Fruit fly (Drosophila melanogaster) whole organism, wandering third instar larva: ENCODE measurements around the gene Prosalpha6.

Experiments used
- Dfd ChIP-seq: fragments of >200 bp; optimal IDR thresholded peaks from 2 replicates; lab custom pipeline; 2017; ENCODE audit warnings: missing biosample characterization, missing genetic modification characterization
- Hr78 ChIP-seq: fragments of >200 bp; optimal IDR thresholded peaks from 2 replicates; lab custom pipeline; 2017; ENCODE audit warnings: missing biosample characterization, missing genetic modification characterization
- Mio ChIP-seq: sonication (Bioruptor generic); optimal IDR thresholded peaks from 2 replicates; lab custom pipeline; 2016; ENCODE audit warnings: missing biosample characterization, missing genetic modification characterization
- N ChIP-seq: fragments of >200 bp; optimal IDR thresholded peaks from 2 replicates; lab custom pipeline; 2018; ENCODE audit warnings: missing biosample characterization, missing external identifiers, missing genetic modification characterization
- Rel ChIP-seq, 2 experiments: fragments of 200-800 bp; sonication (Bioruptor generic) in 1 of 2; optimal IDR thresholded peaks; 2 replicates in 1 of 2; 3 replicates in 1 of 2; lab custom pipeline; 2016 to 2019; ENCODE audit warnings: mild to moderate bottlenecking in 2 of 2, missing biosample characterization in 2 of 2, missing genetic modification characterization in 2 of 2, moderate library complexity in 1 of 2
- Vsx2 ChIP-seq: fragments of 200-300, 225-300 bp; sonication (Bioruptor generic); optimal IDR thresholded peaks from 2 replicates; lab custom pipeline; 2018; ENCODE audit warnings: missing biosample characterization, missing genetic modification characterization; ENCODE audit not compliant: partially characterized antibody
- dsf ChIP-seq: sonication (Bioruptor generic); optimal IDR thresholded peaks from 2 replicates; lab custom pipeline; 2016; ENCODE audit warnings: missing biosample characterization, missing genetic modification characterization, borderline replicate concordance
- ey ChIP-seq: fragments of 200-800 bp; sonication (Bioruptor generic); optimal IDR thresholded peaks from 2 replicates; lab custom pipeline; 2016; ENCODE audit warnings: missing biosample characterization, missing genetic modification characterization
- h ChIP-seq: fragments of 200-800 bp; sonication (Bioruptor generic); optimal IDR thresholded peaks from 3 replicates; lab custom pipeline; 2016; ENCODE audit warnings: missing biosample characterization, mild to moderate bottlenecking, missing genetic modification characterization
- pan ChIP-seq: fragments of >200 bp; optimal IDR thresholded peaks from 2 replicates; lab custom pipeline; 2017
- psq ChIP-seq: fragments of 200-800 bp; sonication (Bioruptor generic); optimal IDR thresholded peaks from 3 replicates; lab custom pipeline; 2017; ENCODE audit warnings: missing biosample characterization, mild to moderate bottlenecking, missing genetic modification characterization, moderate library complexity
- rgr ChIP-seq: fragments of 200-800 bp; sonication (Bioruptor generic); optimal IDR thresholded peaks from 3 replicates; lab custom pipeline; 2016; ENCODE audit warnings: missing biosample characterization, mild to moderate bottlenecking, missing genetic modification characterization
- sv ChIP-seq: fragments of 200-800 bp; sonication (Bioruptor generic); optimal IDR thresholded peaks from 3 replicates; lab custom pipeline; 2016; ENCODE audit warnings: missing biosample characterization, missing genetic modification characterization

- TF ChIP-seq N (GFP tag; lab: Kevin White, UChicago) (no peak), Mio (no peak), h (no peak), sv (GFP tag; lab: Kevin White, UChicago) (no peak), Rel (GFP tag; optimal IDR thresholded peaks at IDR 0.05; lab: Kevin White, UChicago) (no peak), Rel (tag; optimal IDR thresholded peaks at IDR 0.05; lab: Kevin White, UChicago) (no peak), Dfd (GFP tag; lab: Kevin White, UChicago) (no peak), psq (GFP tag; lab: Kevin White, UChicago) (no peak), dsf (GFP tag; lab: Kevin White, UChicago) (no peak), ey (GFP tag; lab: Kevin White, UChicago) (no peak), Vsx2 (GFP tag; lab: Kevin White, UChicago) (no peak), pan (lab: Kevin White, UChicago) (no peak), Hr78 (GFP tag; lab: Kevin White, UChicago) (no peak), rgr (GFP tag; lab: Kevin White, UChicago) (no peak)
Observed at dm6 chr2L:10172402-10172801, 48.7 kb upstream of the Prosalpha6 start, which contains the start of gene CG13137.
